Worm (Caenorhabditis elegans): ENCODE data around the gene nas-32.

Gene nas-32

DNA sequence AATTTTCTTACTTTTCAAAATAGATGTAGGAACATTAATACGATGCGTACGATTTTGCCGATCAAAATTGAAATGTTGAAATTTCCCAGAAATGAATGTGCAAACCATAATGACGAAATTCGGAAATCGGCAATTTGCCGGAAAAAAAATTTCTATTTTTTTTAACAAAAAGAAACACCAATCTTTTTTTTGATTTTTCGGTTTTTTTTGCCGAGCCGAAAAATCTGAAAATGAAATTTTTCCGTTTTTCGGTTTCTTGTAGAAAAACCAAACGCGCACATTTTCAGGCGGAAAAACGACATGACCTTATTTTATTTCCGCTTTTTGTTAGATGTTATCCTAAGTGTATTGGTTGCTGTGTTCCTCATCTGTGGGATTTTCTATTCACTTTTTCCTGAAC is 51.5 kb downstream of the nas-32 start, which contains the start of gene srbc-13:
srbc-13 (plus strand) TSS at position 301 of the 400 bp plus-strand sequence.
- TF ChIP-seq W03F9.2 (tag; optimal IDR thresholded peaks at IDR 0.05), result no peak
- no peak for TF ChIP-seq him-1 (tag; optimal IDR thresholded peaks at IDR 0.05)
- no peak for TF ChIP-seq dao-5 (tag; optimal IDR thresholded peaks at IDR 0.05)

Data from whole organism, L4/young adult.